Worm (Caenorhabditis elegans) whole organism, young adult: ENCODE measurements around the gene C24H10.2.

Experiments used
- B0035.1 ChIP-seq: sonication (generic microtip); optimal IDR thresholded peaks from 2 replicates; lab custom pipeline; 2016; ENCODE audit warnings: missing genetic modification characterization, mild to moderate bottlenecking, missing compliant biosample characterization, missing genotype, missing genetic modification reagents
- C17E4.6 ChIP-seq: fragments of 200-800 bp; sonication (Bioruptor generic); IDR thresholded peaks from 2 replicates; pipeline ENCODE4 v1.3.6; 2022; ENCODE audit warnings: missing genetic modification reagents, missing genetic modification characterization, missing compliant biosample characterization
- F22D6.2 ChIP-seq: sonication (generic microtip); optimal IDR thresholded peaks from 2 replicates; lab custom pipeline; 2016; ENCODE audit warnings: mild to moderate bottlenecking, missing genetic modification characterization, missing compliant biosample characterization
- F23B12.7 ChIP-seq: sonication (generic microtip); optimal IDR thresholded peaks from 2 replicates; lab custom pipeline; 2017; ENCODE audit warnings: missing genetic modification characterization, mild to moderate bottlenecking, missing compliant biosample characterization, antibody characterized with exemption, moderate library complexity; ENCODE audit not compliant: insufficient read depth
- F39B2.1 ChIP-seq: fragments of 200-800 bp; sonication (Bioruptor generic); IDR thresholded peaks from 2 replicates; pipeline ENCODE4 v1.3.6; 2022; ENCODE audit warnings: missing genetic modification reagents, missing genetic modification characterization, missing compliant biosample characterization
- F55B11.4 ChIP-seq: sonication (generic microtip); optimal IDR thresholded peaks from 2 replicates; lab custom pipeline; 2016; ENCODE audit warnings: missing compliant biosample characterization, missing genetic modification characterization, borderline replicate concordance; ENCODE audit not compliant: insufficient read depth
- K11D2.4 ChIP-seq: fragments of 200-800 bp; sonication (Bioruptor generic); IDR thresholded peaks from 2 replicates; pipeline ENCODE4 v1.3.6; 2022; ENCODE audit warnings: missing genetic modification reagents, missing genetic modification characterization, missing compliant biosample characterization
- K12H6.12 ChIP-seq: fragments of 200-800 bp; sonication (Bioruptor generic); optimal IDR thresholded peaks from 2 replicates; lab custom pipeline; 2018; ENCODE audit warnings: mild to moderate bottlenecking, missing genetic modification characterization, missing compliant biosample characterization
- Y53F4B.3 ChIP-seq: fragments of 200-800 bp; sonication (Bioruptor generic); IDR thresholded peaks from 2 replicates; pipeline ENCODE4 v1.3.6; 2022; ENCODE audit warnings: missing genetic modification reagents, missing genetic modification characterization, missing compliant biosample characterization
- akir-1 ChIP-seq: fragments of 200-800 bp; sonication (Bioruptor generic); optimal IDR thresholded peaks from 2 replicates; lab custom pipeline; 2018; ENCODE audit warnings: mild to moderate bottlenecking, missing genetic modification characterization, moderate library complexity, missing compliant biosample characterization
- cebp-2 ChIP-seq: fragments of 200-800 bp; sonication (Bioruptor generic); IDR thresholded peaks from 2 replicates; pipeline ENCODE4 v1.3.6; 2022; ENCODE audit warnings: missing genetic modification characterization, missing compliant biosample characterization
- ceh-100 ChIP-seq: fragments of 200-800 bp; sonication (Bioruptor generic); IDR thresholded peaks from 2 replicates; pipeline ENCODE4 v1.3.6; 2022; ENCODE audit warnings: missing genetic modification reagents, missing genetic modification characterization, missing compliant biosample characterization
- ceh-27 ChIP-seq: fragments of 200-800 bp; sonication (Bioruptor generic); optimal IDR thresholded peaks from 2 replicates; lab custom pipeline; 2018; ENCODE audit warnings: mild to moderate bottlenecking, missing genetic modification characterization, moderate library complexity, missing compliant biosample characterization
- chd-7 ChIP-seq: sonication (generic microtip); optimal IDR thresholded peaks from 2 replicates; lab custom pipeline; 2016; ENCODE audit warnings: mild to moderate bottlenecking, missing genetic modification characterization, moderate library complexity, missing compliant biosample characterization
- efl-1 ChIP-seq: fragments of 150-350 bp; optimal IDR thresholded peaks from 2 replicates; lab custom pipeline; 2014; ENCODE audit warnings: missing biosample characterization, missing genetic modification reagents, missing genetic modification characterization
- egl-44 ChIP-seq: fragments of 200-800 bp; sonication (Bioruptor generic); IDR thresholded peaks from 2 replicates; pipeline ENCODE4 v1.3.6; 2022; ENCODE audit warnings: missing genetic modification reagents, missing genetic modification characterization, missing compliant biosample characterization
- ets-4 ChIP-seq: fragments of 200-800 bp; sonication (Bioruptor generic); optimal IDR thresholded peaks from 2 replicates; lab custom pipeline; 2018; ENCODE audit warnings: mild to moderate bottlenecking, missing genetic modification characterization, missing compliant biosample characterization
- him-1 ChIP-seq: sonication (generic microtip); optimal IDR thresholded peaks from 2 replicates; lab custom pipeline; 2016; ENCODE audit warnings: missing genotype, missing genetic modification reagents, missing genetic modification characterization, missing compliant biosample characterization
- lin-54 ChIP-seq: fragments of 200-800 bp; sonication (Bioruptor generic); optimal IDR thresholded peaks from 2 replicates; lab custom pipeline; 2018; ENCODE audit warnings: mild to moderate bottlenecking, missing genetic modification characterization, missing compliant biosample characterization
- madf-3 ChIP-seq: fragments of 200-800 bp; sonication (Bioruptor generic); IDR thresholded peaks from 2 replicates; pipeline ENCODE4 v1.3.6; 2022; ENCODE audit warnings: missing genetic modification reagents, missing genetic modification characterization, missing compliant biosample characterization
- mel-28 ChIP-seq: sonication (generic microtip); optimal IDR thresholded peaks from 2 replicates; lab custom pipeline; 2016; ENCODE audit warnings: borderline replicate concordance, mild to moderate bottlenecking, missing genetic modification characterization, missing compliant biosample characterization
- nfya-2 ChIP-seq: fragments of 200-800 bp; sonication (Bioruptor generic); IDR thresholded peaks from 2 replicates; pipeline ENCODE4 v1.3.6; 2022; ENCODE audit warnings: missing genetic modification reagents, missing genetic modification characterization, missing compliant biosample characterization
- nhr-120 ChIP-seq: fragments of 200-800 bp; sonication (Bioruptor generic); IDR thresholded peaks from 2 replicates; pipeline ENCODE4 v1.3.6; 2022; ENCODE audit warnings: missing genetic modification characterization, missing compliant biosample characterization
- nhr-80 ChIP-seq: sonication (generic microtip); optimal IDR thresholded peaks from 2 replicates; lab custom pipeline; 2016; ENCODE audit warnings: missing genetic modification characterization, missing compliant biosample characterization
- repo-1 ChIP-seq: sonication (generic microtip); optimal IDR thresholded peaks from 2 replicates; lab custom pipeline; 2017; ENCODE audit warnings: mild to moderate bottlenecking, missing genetic modification characterization, missing compliant biosample characterization
- snpc-4 ChIP-seq, 5 experiments: fragments of 150-350 bp in 1 of 5; sonication (generic microtip) in 4 of 5; optimal IDR thresholded peaks; 2 replicates each; lab custom pipeline; 2014 to 2018; ENCODE audit warnings: missing genetic modification characterization in 5 of 5, missing biosample characterization in 3 of 5, antibody characterized with exemption in 2 of 5, mild to moderate bottlenecking in 2 of 5, missing compliant biosample characterization in 2 of 5, missing genotype in 2 of 5, moderate library complexity in 2 of 5, missing genetic modification reagents in 1 of 5
- tbp1 ChIP-seq: fragments of 200-800 bp; sonication (Bioruptor generic); optimal IDR thresholded peaks from 2 replicates; lab custom pipeline; 2018; ENCODE audit warnings: mild to moderate bottlenecking, missing genetic modification characterization, missing compliant biosample characterization
- ztf-25 ChIP-seq: fragments of 200-800 bp; sonication (Bioruptor generic); IDR thresholded peaks from 2 replicates; pipeline ENCODE4 v1.3.6; 2022; ENCODE audit warnings: missing genetic modification reagents, missing genetic modification characterization, missing compliant biosample characterization

C24H10.2 gene

DNA sequence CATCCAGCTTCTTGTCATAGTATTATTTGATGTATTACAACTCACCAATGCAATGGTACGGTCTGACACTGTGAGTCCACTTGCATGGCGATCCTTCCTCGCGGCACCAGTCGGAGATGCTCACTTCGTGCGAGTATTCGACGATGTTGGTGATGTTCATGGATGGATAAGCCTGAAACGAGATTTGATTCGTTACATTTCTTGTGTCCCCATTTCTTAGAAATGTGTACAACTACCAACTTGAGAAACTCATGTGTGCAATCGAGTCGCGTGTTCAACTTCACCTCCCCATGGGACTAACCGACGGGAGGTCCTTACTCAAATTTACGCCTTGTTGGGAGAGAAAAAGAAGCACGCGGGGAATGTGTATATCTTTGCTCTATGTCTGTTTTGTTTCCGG, 51.1 kb downstream of the C24H10.2 start:
- TF ChIP-seq F23B12.7 (tag; lab: Kevin White, UChicago) (no peak), him-1 (tag; lab: Kevin White, UChicago) (no peak), efl-1 (GFP tag; lab: Kevin White, UChicago) (no peak), F55B11.4 (tag; lab: Kevin White, UChicago) (no peak), snpc-4 (GFP tag; optimal IDR thresholded peaks at IDR 0.05; lab: Kevin White, UChicago) (no peak), snpc-4 (tag; optimal IDR thresholded peaks at IDR 0.05; lab: Kevin White, UChicago) (no peak), ztf-25 (GFP tag; lab: Robert Waterston, UW) (no peak), K12H6.12 (tag; lab: Kevin White, UChicago) (no peak), lin-54 (GFP tag; lab: Kevin White, UChicago) (no peak), cebp-2 (GFP tag; lab: Robert Waterston, UW) (no peak), mel-28 (tag; lab: Kevin White, UChicago) (no peak), egl-44 (GFP tag; lab: Robert Waterston, UW) (no peak), nhr-120 (no peak), nfya-2 (no peak), ceh-100 (no peak), Y53F4B.3 (GFP tag; lab: Robert Waterston, UW) (no peak), F22D6.2 (tag; lab: Kevin White, UChicago) (no peak), nhr-80 (no peak), akir-1 (GFP tag; lab: Kevin White, UChicago) (no peak), F39B2.1 (GFP tag; lab: Robert Waterston, UW) (no peak), chd-7 (tag; lab: Kevin White, UChicago) (no peak)
- TF ChIP-seq, all 124 proteins: peak for 0

DNA sequence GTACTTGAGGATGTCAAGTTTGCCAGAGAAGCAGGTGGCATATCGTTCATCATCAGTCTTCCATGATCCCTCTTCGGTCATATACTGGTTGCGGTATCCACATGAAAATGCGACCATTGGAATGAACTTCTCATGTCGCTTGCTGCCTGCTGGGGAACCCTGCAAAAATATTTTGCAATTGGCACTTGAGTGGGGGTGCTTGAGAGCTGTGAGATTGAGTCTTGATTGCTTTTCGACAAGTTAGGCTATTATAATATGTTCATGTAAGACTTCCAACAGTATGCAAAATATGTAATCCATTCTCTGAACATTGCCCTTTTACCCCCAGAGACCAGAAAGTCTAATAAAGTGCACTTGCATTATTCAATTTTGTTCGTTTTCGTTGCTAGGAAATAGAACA, 51.8 kb downstream of the C24H10.2 start:
- TF ChIP-seq ceh-27 (peak; percentile 55), B0035.1 (tag; lab: Kevin White, UChicago) (no peak), chd-7 (tag; lab: Kevin White, UChicago) (no peak), C17E4.6 (GFP tag; lab: Robert Waterston, UW) (no peak), ets-4 (GFP tag; lab: Kevin White, UChicago) (peak; percentile 50), K11D2.4 (GFP tag; lab: Robert Waterston, UW) (no peak), repo-1 (tag; lab: Kevin White, UChicago) (no peak), tbp1 (GFP tag; lab: Kevin White, UChicago) (no peak), madf-3 (GFP tag; lab: Robert Waterston, UW) (0 out of 2 replicates have a peak, but pooled peaks have one; percentile 71)
